Worm (Caenorhabditis elegans): ENCODE measurements around the gene ppm-1.A.
A peak's percentile ranks its signal among the peaks of the same experiment; 100 is the strongest.

Gene ppm-1.A

ce11 chrV:10546749-10547148, 10.6 kb upstream of the ppm-1.A start, which contains the start of gene F25D1.5:
TSS of gene F25D1.5 (minus strand) at chrV:10546783.
- TF ChIP-seq lin-39 (tag; optimal IDR thresholded peaks at IDR 0.05), result no peak
- TF ChIP-seq sma-9 (GFP tag; optimal IDR thresholded peaks at IDR 0.05), result peak; percentile 59
- TF ChIP-seq sma-9 (tag; optimal IDR thresholded peaks at IDR 0.05), result no peak
- no peak for TF ChIP-seq ztf-11 (tag; optimal IDR thresholded peaks at IDR 0.05)
- TF ChIP-seq lin-13 (GFP tag; optimal IDR thresholded peaks at IDR 0.05), result no peak
- no peak for TF ChIP-seq snpc-4 (tag; optimal IDR thresholded peaks at IDR 0.05)
- no peak for TF ChIP-seq alr-1 (tag; optimal IDR thresholded peaks at IDR 0.05)
- no peak for TF ChIP-seq elt-1 (tag; optimal IDR thresholded peaks at IDR 0.05)
- peak; percentile 27 for TF ChIP-seq nhr-77 (tag; optimal IDR thresholded peaks at IDR 0.05)
- TF ChIP-seq fos-1 (tag; optimal IDR thresholded peaks at IDR 0.05), result peak; percentile 41
- peak; percentile 24 for TF ChIP-seq crh-2 (tag; optimal IDR thresholded peaks at IDR 0.05)
- TF ChIP-seq aly-2 (tag; optimal IDR thresholded peaks at IDR 0.05), result no peak
- no peak for TF ChIP-seq sma-3 (GFP tag; optimal IDR thresholded peaks at IDR 0.05)
- no peak for TF ChIP-seq skn-1 (tag; optimal IDR thresholded peaks at IDR 0.05)

ce11 chrV:10540024-10540423, 3.8 kb upstream of the ppm-1.A start, which contains the start of gene degt-1:
TSS of gene degt-1 (plus strand) at chrV:10540324.
- TF ChIP-seq alr-1 (tag; optimal IDR thresholded peaks at IDR 0.05), result no peak
- no peak for TF ChIP-seq ztf-1 (GFP tag; conservative IDR thresholded peaks at IDR 0.05)
- TF ChIP-seq nhr-25 (tag; optimal IDR thresholded peaks at IDR 0.05), result no peak
- TF ChIP-seq blmp-1 (tag; optimal IDR thresholded peaks at IDR 0.05; ENCODE audit: insufficient read depth), result no peak
- no peak for TF ChIP-seq snpc-4 (tag; optimal IDR thresholded peaks at IDR 0.05)
- TF ChIP-seq Y55F3AM.14 (GFP tag; optimal IDR thresholded peaks at IDR 0.05), result no peak
- no peak for TF ChIP-seq ztf-11 (tag; optimal IDR thresholded peaks at IDR 0.05)
- TF ChIP-seq elt-3 (tag; optimal IDR thresholded peaks at IDR 0.05), result no peak
- no peak for TF ChIP-seq ceh-82 (tag; optimal IDR thresholded peaks at IDR 0.05)
- no peak for TF ChIP-seq peb-1 (tag; optimal IDR thresholded peaks at IDR 0.05)
- no peak for TF ChIP-seq mdl-1 (tag; optimal IDR thresholded peaks at IDR 0.05)

ce11 chrV:10539114-10539513, 2.9 kb upstream of the ppm-1.A start, which contains the start of gene F25D1.8:
TSS of gene F25D1.8 (plus strand) at chrV:10539414.
- TF ChIP-seq nhr-11 (tag; optimal IDR thresholded peaks at IDR 0.05), result no peak
- no peak for TF ChIP-seq lin-39 (tag; optimal IDR thresholded peaks at IDR 0.05)
- TF ChIP-seq aly-2 (tag; optimal IDR thresholded peaks at IDR 0.05), result no peak
- TF ChIP-seq ceh-82 (tag; optimal IDR thresholded peaks at IDR 0.05), result no peak
- TF ChIP-seq mdl-1 (tag; optimal IDR thresholded peaks at IDR 0.05), result no peak
- no peak for TF ChIP-seq nhr-129 (tag; optimal IDR thresholded peaks at IDR 0.05)
- TF ChIP-seq nhr-77 (tag; optimal IDR thresholded peaks at IDR 0.05), result no peak

- peak; percentile 86 to 95 for TF ChIP-seq lsy-2 (tag; optimal IDR thresholded peaks at IDR 0.05)
- peak in 1 of 2 experiments; percentile 79 for TF ChIP-seq mdl-1 (tag; optimal IDR thresholded peaks at IDR 0.05)
- no peak for TF ChIP-seq ztf-1 (GFP tag; conservative IDR thresholded peaks at IDR 0.05)
- peak; percentile 93 for TF ChIP-seq nhr-6 (tag; optimal IDR thresholded peaks at IDR 0.05)
- peak; percentile 95 for TF ChIP-seq sem-4 (tag; optimal IDR thresholded peaks at IDR 0.05)
- TF ChIP-seq ztf-4 (tag; optimal IDR thresholded peaks at IDR 0.05), result peak; percentile 69
- TF ChIP-seq C34F6.9 (tag; optimal IDR thresholded peaks at IDR 0.05), result peak; percentile 98
- no peak for TF ChIP-seq elt-3 (tag; optimal IDR thresholded peaks at IDR 0.05)
- peak; percentile 87 for TF ChIP-seq nhr-21 (tag; optimal IDR thresholded peaks at IDR 0.05)
- peak; percentile 85 for TF ChIP-seq snpc-4 (tag; optimal IDR thresholded peaks at IDR 0.05)
- peak; percentile 52 for TF ChIP-seq blmp-1 (tag; optimal IDR thresholded peaks at IDR 0.05; ENCODE audit: insufficient read depth)
- TF ChIP-seq elt-1 (tag; optimal IDR thresholded peaks at IDR 0.05), result no peak
- peak; percentile 87 for TF ChIP-seq sma-3 (GFP tag; optimal IDR thresholded peaks at IDR 0.05)
- TF ChIP-seq ceh-16 (tag; optimal IDR thresholded peaks at IDR 0.05), result peak; percentile 86
- peak; percentile 96 for TF ChIP-seq crh-2 (tag; optimal IDR thresholded peaks at IDR 0.05)
- peak; percentile 31 for TF ChIP-seq nhr-10 (tag; optimal IDR thresholded peaks at IDR 0.05)
- TF ChIP-seq nhr-77 (tag; optimal IDR thresholded peaks at IDR 0.05), result peak; percentile 48
- TF ChIP-seq unc-39 (tag; optimal IDR thresholded peaks at IDR 0.05), result no peak
- peak; percentile 93 for TF ChIP-seq lin-11 (tag; optimal IDR thresholded peaks at IDR 0.05)
- TF ChIP-seq fos-1 (tag; optimal IDR thresholded peaks at IDR 0.05), result peak; percentile 89
- TF ChIP-seq nhr-11 (tag; optimal IDR thresholded peaks at IDR 0.05), result no peak
- peak; percentile 32 for TF ChIP-seq unc-62 (GFP tag; optimal IDR thresholded peaks at IDR 0.05)
- peak; percentile 74 for TF ChIP-seq ama-1 (optimal IDR thresholded peaks at IDR 0.05)
- peak; percentile 93 for TF ChIP-seq lin-13 (GFP tag; optimal IDR thresholded peaks at IDR 0.05)
- TF ChIP-seq nhr-129 (tag; optimal IDR thresholded peaks at IDR 0.05), result peak; percentile 97
- TF ChIP-seq Y55F3AM.14 (GFP tag; optimal IDR thresholded peaks at IDR 0.05), result peak; percentile 86
- peak; percentile 87 for TF ChIP-seq egl-27 (tag; optimal IDR thresholded peaks at IDR 0.05)
- peak; percentile 19 for TF ChIP-seq nhr-12 (tag; optimal IDR thresholded peaks at IDR 0.05)
- TF ChIP-seq ztf-11 (tag; optimal IDR thresholded peaks at IDR 0.05), result no peak
- peak; percentile 95 for TF ChIP-seq sma-9 (GFP tag; optimal IDR thresholded peaks at IDR 0.05)
- no peak for TF ChIP-seq sma-9 (tag; optimal IDR thresholded peaks at IDR 0.05)
- peak; percentile 94 for TF ChIP-seq unc-55 (GFP tag; optimal IDR thresholded peaks at IDR 0.05)
- peak; percentile 94 for TF ChIP-seq F13H6.1 (tag; optimal IDR thresholded peaks at IDR 0.05)
- TF ChIP-seq nhr-23 (tag; optimal IDR thresholded peaks at IDR 0.05), result no peak
- peak; percentile 12 for TF ChIP-seq ZK546.5 (tag; optimal IDR thresholded peaks at IDR 0.05)
- peak; percentile 64 for TF ChIP-seq zag-1 (tag; optimal IDR thresholded peaks at IDR 0.05)
- no peak for TF ChIP-seq dmd-4 (tag; optimal IDR thresholded peaks at IDR 0.05)
- TF ChIP-seq gmeb-1 (tag; optimal IDR thresholded peaks at IDR 0.05), result peak; percentile 96
These were observed 620 bp upstream of the ppm-1.A start for ce11 chrV:10536808-10537207.

All from whole organism, L2 larva.